Fruit fly (Drosophila melanogaster) whole organism, prepupa: ENCODE data around the gene Tmem214.
"Not testable (repeated sequence)": the region's sequence is repeated elsewhere in the genome, so short reads cannot be mapped to it uniquely, and the experiment has no call there.

Experiments used
- Blimp-1 ChIP-seq: fragments of 200-800 bp; sonication (Bioruptor generic); optimal IDR thresholded peaks from 3 replicates; lab custom pipeline; 2017; ENCODE audit warnings: missing biosample characterization, missing genetic modification characterization, mild to moderate bottlenecking, moderate library complexity, missing genetic modification reagents
- CG4318 ChIP-seq: fragments of 200-800 bp; sonication (Bioruptor generic); optimal IDR thresholded peaks from 3 replicates; lab custom pipeline; 2017; ENCODE audit warnings: missing biosample characterization, mild to moderate bottlenecking, missing genetic modification characterization
- CG6163 ChIP-seq: fragments of 200-800 bp; sonication (Bioruptor generic); IDR thresholded peaks from 3 replicates; pipeline ENCODE4 v1.3.6; 2022; ENCODE audit warnings: missing biosample characterization, missing genetic modification characterization
- CG6792 ChIP-seq: fragments of 200-800 bp; sonication (Bioruptor generic); optimal IDR thresholded peaks from 3 replicates; lab custom pipeline; 2016; ENCODE audit warnings: missing biosample characterization, missing genetic modification characterization
- CG8632 ChIP-seq: fragments of 200-800 bp; sonication (Bioruptor generic); optimal IDR thresholded peaks from 3 replicates; lab custom pipeline; 2016; ENCODE audit warnings: missing biosample characterization, missing genetic modification characterization
- Ets96B ChIP-seq: fragments of 200-800 bp; optimal IDR thresholded peaks from 2 replicates; lab custom pipeline; 2019; ENCODE audit warnings: missing biosample characterization, mild to moderate bottlenecking, missing genetic modification characterization, moderate library complexity
- Lpt ChIP-seq: fragments of 200-800 bp; sonication (Bioruptor generic); optimal IDR thresholded peaks from 3 replicates; lab custom pipeline; 2016; ENCODE audit warnings: missing biosample characterization, missing genetic modification characterization
- Sox14 ChIP-seq: fragments of 200-800 bp; sonication (Bioruptor generic); optimal IDR thresholded peaks from 3 replicates; lab custom pipeline; 2016; ENCODE audit warnings: missing biosample characterization, missing genetic modification characterization
- dsx ChIP-seq: fragments of 200-800 bp; optimal IDR thresholded peaks from 3 replicates; lab custom pipeline; 2019; ENCODE audit warnings: missing biosample characterization, mild to moderate bottlenecking, missing genetic modification characterization, moderate library complexity; ENCODE audit not compliant: poor library complexity, severe bottlenecking
- fd85E ChIP-seq: fragments of 200-800 bp; sonication (Bioruptor generic); optimal IDR thresholded peaks from 3 replicates; lab custom pipeline; 2016; ENCODE audit warnings: missing biosample characterization, missing genetic modification characterization
- pdm3 ChIP-seq: fragments of 200-800 bp; sonication (Bioruptor generic); optimal IDR thresholded peaks from 3 replicates; lab custom pipeline; 2016; ENCODE audit warnings: missing biosample characterization, missing genetic modification characterization
- vri ChIP-seq: fragments of 200-800 bp; sonication (Bioruptor generic); optimal IDR thresholded peaks from 3 replicates; lab custom pipeline; 2016; ENCODE audit warnings: missing biosample characterization, mild to moderate bottlenecking, missing genetic modification characterization

- not testable (repeated sequence) for TF ChIP-seq Ets96B (tag; lab: Kevin White, UChicago); fd85E; vri; CG4318; CG8632; Sox14 (GFP tag; lab: Kevin White, UChicago); dsx; pdm3 (GFP tag; lab: Kevin White, UChicago); Lpt (GFP tag; lab: Kevin White, UChicago); Blimp-1 (GFP tag; lab: Kevin White, UChicago); CG6792
- TF ChIP-seq CG6163 (GFP tag; lab: Robert Waterston, UW): peak; percentile 70; the same call in 2 of the 3 replicates
Observed at dm6 chr2L:10947815-10948214, 22.3 kb downstream of the Tmem214 start.
